Worm (Caenorhabditis elegans): Measurements from ENCODE around the gene T15B7.1.

The T15B7.1 gene

DNA sequence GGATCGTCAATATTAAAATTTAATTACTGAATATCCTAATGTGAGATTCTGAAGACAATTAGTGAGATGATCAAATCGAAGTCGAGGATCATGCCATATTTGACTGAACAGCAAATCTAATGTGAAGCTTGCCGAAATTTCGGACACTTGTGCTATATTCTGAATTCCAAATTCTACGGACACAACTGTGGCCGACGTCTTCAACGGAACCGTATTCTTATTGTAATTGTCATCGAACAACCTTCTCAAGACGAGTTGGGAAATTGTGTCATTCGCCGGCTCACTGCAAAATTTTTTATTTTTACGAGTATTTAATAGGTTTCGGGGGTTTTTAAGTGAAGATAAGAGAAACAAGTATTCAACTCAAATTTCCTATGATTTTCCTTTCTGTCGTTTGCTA lies at the start of gene T15B7.1:
T15B7.1 (plus strand) TSS at position 301 of the 400 bp plus-strand sequence.
- TF ChIP-seq unc-120 (tag; optimal IDR thresholded peaks at IDR 0.05; ENCODE audit: poor library complexity, severe bottlenecking) (no peak), drap-1 (GFP tag; optimal IDR thresholded peaks at IDR 0.05) (no peak), sptf-1 (tag; optimal IDR thresholded peaks at IDR 0.05) (no peak), ceh-43 (GFP tag; optimal IDR thresholded peaks at IDR 0.05) (no peak), elt-3 (tag; optimal IDR thresholded peaks at IDR 0.05) (no peak), lin-32 (GFP tag; optimal IDR thresholded peaks at IDR 0.05) (no peak), nhr-237 (tag; optimal IDR thresholded peaks at IDR 0.05) (no peak), ces-1 (GFP tag; optimal IDR thresholded peaks at IDR 0.05) (no peak), snpc-4 (tag; optimal IDR thresholded peaks at IDR 0.05) (no peak), pha-4 (tag; optimal IDR thresholded peaks at IDR 0.05) (no peak), nhr-28 (tag; optimal IDR thresholded peaks at IDR 0.05) (no peak), lsy-2 (tag; optimal IDR thresholded peaks at IDR 0.05) (no peak), unc-62 (GFP tag; optimal IDR thresholded peaks at IDR 0.05) (no peak), blmp-1 (tag; optimal IDR thresholded peaks at IDR 0.05) (no peak), M03D4.4 (tag; optimal IDR thresholded peaks at IDR 0.05) (no peak), flh-1 (GFP tag; optimal IDR thresholded peaks at IDR 0.05) (no peak), nhr-2 (tag; optimal IDR thresholded peaks at IDR 0.05) (no peak), lin-13 (tag; optimal IDR thresholded peaks at IDR 0.05) (no peak), mab-5 (tag; optimal IDR thresholded peaks at IDR 0.05) (no peak)

DNA sequence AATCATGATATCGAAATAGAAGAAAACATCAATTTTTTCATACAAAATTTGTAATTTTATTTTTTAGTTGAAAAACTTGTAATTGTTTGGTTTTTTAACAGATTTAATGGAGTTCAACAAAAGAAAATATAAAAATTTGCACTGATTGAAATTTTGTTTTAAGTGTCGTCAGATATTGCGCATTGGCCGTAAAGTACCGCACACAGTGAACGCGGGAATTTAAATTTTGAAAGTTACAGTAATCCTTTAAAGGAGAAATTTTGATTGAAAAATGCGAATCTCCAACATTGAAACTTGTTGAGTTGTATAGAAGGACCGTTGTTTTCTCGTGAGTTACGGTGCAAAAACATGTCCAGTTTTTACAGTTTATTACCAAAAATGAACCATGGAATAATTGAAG lies 49.6 kb upstream of the T15B7.1 start:
- TF ChIP-seq unc-120 (tag; optimal IDR thresholded peaks at IDR 0.05; ENCODE audit: poor library complexity, severe bottlenecking): no peak

DNA sequence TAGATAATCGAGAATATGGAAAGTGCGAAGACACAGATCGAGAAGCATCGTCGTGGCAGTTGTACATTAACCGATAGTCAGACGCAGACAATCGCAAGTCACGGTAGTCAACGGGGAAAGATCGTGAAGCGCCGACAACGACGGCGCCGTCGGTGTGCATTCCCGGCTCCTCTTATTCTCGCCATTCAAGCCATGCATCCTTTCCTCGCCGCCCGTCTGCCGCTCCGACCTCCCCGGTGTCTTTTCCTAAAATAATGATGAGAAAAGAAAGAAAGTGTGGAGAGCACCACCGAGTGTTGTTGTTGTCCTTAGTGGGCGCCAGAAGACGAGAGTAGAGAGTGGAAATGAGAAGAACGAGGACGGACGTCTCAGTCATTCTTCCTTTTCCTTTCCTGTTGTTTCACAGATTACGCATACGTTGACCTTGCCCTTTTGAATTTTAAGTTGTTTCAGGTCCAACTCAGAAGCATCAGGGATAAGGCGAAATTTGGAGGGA lies 48.7 kb upstream of the T15B7.1 start, which contains the start of gene ZC404.1:
ZC404.1 (plus strand) TSS at position 446 of the 496 bp plus-strand sequence.
- TF ChIP-seq ztf-11 (tag; optimal IDR thresholded peaks at IDR 0.05): no peak
- no peak for TF ChIP-seq ces-1 (GFP tag; optimal IDR thresholded peaks at IDR 0.05)
- TF ChIP-seq nhr-2 (tag; optimal IDR thresholded peaks at IDR 0.05): no peak
- no peak for TF ChIP-seq sem-2 (GFP tag; optimal IDR thresholded peaks at IDR 0.05)
- no peak for TF ChIP-seq unc-39 (tag; optimal IDR thresholded peaks at IDR 0.05)
- TF ChIP-seq M03D4.4 (tag; optimal IDR thresholded peaks at IDR 0.05): no peak
- no peak for TF ChIP-seq ceh-83 (GFP tag; optimal IDR thresholded peaks at IDR 0.05)
- no peak for TF ChIP-seq drap-1 (GFP tag; optimal IDR thresholded peaks at IDR 0.05)
- no peak for TF ChIP-seq nhr-28 (tag; optimal IDR thresholded peaks at IDR 0.05)
- TF ChIP-seq nhr-237 (tag; optimal IDR thresholded peaks at IDR 0.05): no peak
- no peak for TF ChIP-seq lsy-2 (tag; optimal IDR thresholded peaks at IDR 0.05)
- no peak for TF ChIP-seq bed-3 (GFP tag; optimal IDR thresholded peaks at IDR 0.05)

DNA sequence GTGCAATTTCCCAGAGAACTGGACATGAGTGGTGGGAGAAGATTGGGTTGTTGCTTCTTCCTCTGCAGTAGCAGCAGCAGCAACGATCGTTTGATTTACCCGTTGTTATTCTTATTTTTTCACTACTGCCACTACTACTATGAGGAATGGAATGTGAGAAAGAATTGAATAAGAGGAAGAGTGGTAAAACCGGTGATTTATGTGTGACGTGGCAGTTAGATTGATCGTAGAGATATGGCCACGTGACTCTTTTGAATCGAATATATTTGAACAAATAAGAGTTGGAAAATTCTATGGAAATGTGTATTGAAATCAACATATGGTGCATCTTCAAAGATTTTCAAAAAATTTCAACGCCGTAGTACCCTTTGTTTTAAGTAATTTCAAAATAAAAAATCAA lies 46.3 kb upstream of the T15B7.1 start:
- TF ChIP-seq sptf-1 (tag; optimal IDR thresholded peaks at IDR 0.05) (no peak), ceh-83 (GFP tag; optimal IDR thresholded peaks at IDR 0.05) (no peak), tbx-8 (GFP tag; optimal IDR thresholded peaks at IDR 0.05) (no peak), mab-5 (tag; optimal IDR thresholded peaks at IDR 0.05) (no peak), unc-120 (tag; optimal IDR thresholded peaks at IDR 0.05; ENCODE audit: poor library complexity, severe bottlenecking) (no peak)

DNA sequence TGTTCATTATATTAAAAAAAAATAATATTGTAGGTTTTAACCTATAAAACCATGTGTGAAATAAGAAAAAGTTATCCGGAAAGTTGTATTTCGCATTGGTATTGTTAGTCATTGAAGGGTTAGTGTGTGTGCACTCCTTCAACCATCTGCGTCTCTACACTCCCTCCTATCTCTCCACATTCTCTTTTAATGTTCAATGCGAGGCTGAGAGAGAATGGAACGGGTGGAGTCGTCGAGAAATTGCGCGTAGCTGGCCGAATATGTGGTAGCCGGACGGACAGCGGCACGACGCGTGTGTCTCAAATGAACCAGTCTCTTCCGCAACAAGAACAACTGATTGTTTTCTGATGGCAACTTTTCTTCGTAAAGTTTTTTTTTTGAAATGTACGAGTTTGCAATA lies 45.6 kb upstream of the T15B7.1 start:
- peak; percentile 29 for TF ChIP-seq ces-1 (GFP tag; optimal IDR thresholded peaks at IDR 0.05)
- no peak for TF ChIP-seq ceh-39 (tag; optimal IDR thresholded peaks at IDR 0.05)
- no peak for TF ChIP-seq ztf-11 (tag; optimal IDR thresholded peaks at IDR 0.05)
- TF ChIP-seq unc-120 (tag; optimal IDR thresholded peaks at IDR 0.05; ENCODE audit: poor library complexity, severe bottlenecking): peak; percentile 79
- no peak for TF ChIP-seq lin-13 (tag; optimal IDR thresholded peaks at IDR 0.05)
- no peak for TF ChIP-seq nhr-76 (tag; optimal IDR thresholded peaks at IDR 0.05)
- TF ChIP-seq flh-1 (GFP tag; optimal IDR thresholded peaks at IDR 0.05): no peak
- no peak for TF ChIP-seq drap-1 (GFP tag; optimal IDR thresholded peaks at IDR 0.05)
- no peak for TF ChIP-seq M03D4.4 (tag; optimal IDR thresholded peaks at IDR 0.05)
- no peak for TF ChIP-seq snpc-4 (tag; optimal IDR thresholded peaks at IDR 0.05)
- TF ChIP-seq lin-32 (GFP tag; optimal IDR thresholded peaks at IDR 0.05): no peak
- peak; percentile 46 for TF ChIP-seq ham-2 (GFP tag; optimal IDR thresholded peaks at IDR 0.05)
- TF ChIP-seq nhr-237 (tag; optimal IDR thresholded peaks at IDR 0.05): no peak
- TF ChIP-seq nhr-28 (tag; optimal IDR thresholded peaks at IDR 0.05): no peak
- TF ChIP-seq unc-39 (tag; optimal IDR thresholded peaks at IDR 0.05): no peak
- no peak for TF ChIP-seq sem-2 (GFP tag; optimal IDR thresholded peaks at IDR 0.05)
- no peak for TF ChIP-seq elt-1 (tag; optimal IDR thresholded peaks at IDR 0.05; ENCODE audit: borderline replicate concordance, insufficient read depth)
- TF ChIP-seq hlh-1 (tag; optimal IDR thresholded peaks at IDR 0.05): peak; percentile 58
- TF ChIP-seq sptf-1 (tag; optimal IDR thresholded peaks at IDR 0.05): no peak
- no peak for TF ChIP-seq unc-62 (GFP tag; optimal IDR thresholded peaks at IDR 0.05)
- no peak for TF ChIP-seq zip-8 (tag; optimal IDR thresholded peaks at IDR 0.05)
- no peak for TF ChIP-seq pha-4 (tag; optimal IDR thresholded peaks at IDR 0.05)
- TF ChIP-seq mls-2 (tag; optimal IDR thresholded peaks at IDR 0.05): peak; percentile 33

All from whole organism, mixed stage, embryonic.